Worm (Caenorhabditis elegans) whole organism, early embryonic: Measurements from ENCODE around the gene acr-17.

Source experiments
- flt-1 ChIP-seq: fragments of 200-800 bp; sonication (Bioruptor generic); IDR thresholded peaks from 2 replicates; pipeline ENCODE4 v1.3.6; 2022; ENCODE audit warnings: missing genetic modification characterization, missing compliant biosample characterization
- hmbx-1 ChIP-seq: sonication (generic microtip); optimal IDR thresholded peaks from 2 replicates; lab custom pipeline; 2016; ENCODE audit warnings: mild to moderate bottlenecking, missing genetic modification characterization, missing compliant biosample characterization
- hmg-4 ChIP-seq: fragments of 200-800 bp; sonication (Bioruptor generic); optimal IDR thresholded peaks from 2 replicates; lab custom pipeline; 2018; ENCODE audit warnings: mild to moderate bottlenecking, missing genetic modification characterization, missing compliant biosample characterization
- pes-1 ChIP-seq: fragments of 200-800 bp; sonication (Bioruptor generic); IDR thresholded peaks from 2 replicates; pipeline ENCODE4 v1.3.6; 2022; ENCODE audit warnings: missing genetic modification reagents, missing genetic modification characterization, missing compliant biosample characterization

DNA sequence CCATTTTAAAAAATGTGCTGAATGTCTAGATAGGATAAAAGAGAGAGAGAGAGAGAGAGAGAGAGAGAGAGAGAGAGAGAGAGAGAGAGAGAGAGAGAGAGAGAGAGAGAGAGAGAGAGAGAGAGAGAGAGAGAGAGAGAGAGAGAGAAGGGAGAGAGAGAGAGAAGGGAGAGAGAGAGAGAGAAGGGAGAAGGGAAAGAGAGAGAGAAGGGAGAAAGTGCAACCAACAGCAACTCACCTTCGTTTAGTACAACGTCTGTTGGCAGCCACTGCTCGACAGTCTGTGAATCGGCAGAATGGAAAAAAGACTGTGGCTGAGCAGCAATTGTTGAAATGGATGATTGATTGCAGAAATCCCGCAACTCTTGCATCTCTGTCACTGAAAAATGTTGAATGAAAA is 15.3 kb downstream of the acr-17 start:
- no peak for TF ChIP-seq pes-1 (GFP tag; lab: Robert Waterston, UW)
- TF ChIP-seq hmbx-1 (tag; lab: Kevin White, UChicago) = no peak
- TF ChIP-seq hmg-4 = no peak
- TF ChIP-seq flt-1 (GFP tag; lab: Robert Waterston, UW) = peak; percentile 27; the same call in 1 of the 2 replicates
